Worm (Caenorhabditis elegans) whole organism, young adult: Measurements from ENCODE around the gene K02F6.4.

Experiments
- C06A6.2 ChIP-seq: fragments of 200-800 bp; sonication (Bioruptor generic); conservative IDR thresholded peaks from 2 replicates; pipeline ENCODE4 v1.3.6; 2022; ENCODE audit warnings: missing genetic modification characterization, missing compliant biosample characterization
- ceh-40 ChIP-seq: fragments of 200-800 bp; sonication (Bioruptor generic); IDR thresholded peaks from 2 replicates; pipeline ENCODE4 v1.3.6; 2022; ENCODE audit warnings: missing genetic modification characterization, missing compliant biosample characterization
- die-1 ChIP-seq: sonication (generic microtip); optimal IDR thresholded peaks from 2 replicates; lab custom pipeline; 2016; ENCODE audit warnings: missing genotype, mild to moderate bottlenecking, missing genetic modification characterization, missing compliant biosample characterization
- nhr-120 ChIP-seq: fragments of 200-800 bp; sonication (Bioruptor generic); IDR thresholded peaks from 2 replicates; pipeline ENCODE4 v1.3.6; 2022; ENCODE audit warnings: missing genetic modification characterization, missing compliant biosample characterization
- unc-62 ChIP-seq: fragments of 150-350 bp; optimal IDR thresholded peaks from 2 replicates; lab custom pipeline; 2014; ENCODE audit warnings: missing biosample characterization, missing genetic modification reagents, missing genetic modification characterization

- TF ChIP-seq ceh-40 (GFP tag; lab: Robert Waterston, UW), result no peak
- TF ChIP-seq die-1 (tag; lab: Kevin White, UChicago), result no peak
- no peak for TF ChIP-seq C06A6.2 (GFP tag; lab: Robert Waterston, UW)
- no peak for TF ChIP-seq nhr-120 (GFP tag; lab: Robert Waterston, UW)
- no peak for TF ChIP-seq unc-62 (GFP tag; lab: Kevin White, UChicago)
Observed at ce11 chrII:2545925-2546324, 7.6 kb downstream of the K02F6.4 start, which contains the start of gene K02F6.3.
